Fruit fly (Drosophila melanogaster): ENCODE measurements around the gene GstD3.

Gene GstD3

DNA sequence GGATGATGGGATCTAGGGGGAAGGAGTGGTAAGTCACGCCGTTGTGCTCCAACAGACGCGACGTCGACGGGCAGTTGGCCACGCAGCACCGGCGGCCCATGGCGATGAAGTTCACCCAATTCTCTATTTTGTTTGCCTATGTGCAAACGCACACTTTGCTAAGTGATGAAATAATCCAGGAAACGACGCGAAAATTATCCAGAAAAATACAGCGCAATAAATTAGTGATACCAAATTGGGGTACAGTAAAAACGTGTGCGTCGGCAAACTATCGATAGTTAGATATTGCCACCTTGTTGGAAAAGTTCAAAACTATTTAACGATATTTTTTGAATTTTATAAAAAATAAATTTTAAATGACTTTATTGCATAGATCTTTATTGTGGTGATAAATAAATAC, 16.8 kb upstream of the GstD3 start, which contains the start of gene MBD-R2 (continued):
- 0 out of 3 replicates have a peak, but pooled peaks have one; percentile 33 for TF ChIP-seq ci (GFP tag; IDR thresholded peaks at IDR 0.05)
- TF ChIP-seq Tbp (GFP tag; optimal IDR thresholded peaks at IDR 0.05) = no peak
- TF ChIP-seq CG33213 (GFP tag; optimal IDR thresholded peaks at IDR 0.05) = no peak
- TF ChIP-seq Bteb2 (GFP tag; optimal IDR thresholded peaks at IDR 0.05) = no peak
- no peak for TF ChIP-seq CG13123 (GFP tag; optimal IDR thresholded peaks at IDR 0.05)
- no peak for TF ChIP-seq CG12769 (tag; optimal IDR thresholded peaks at IDR 0.05)
- TF ChIP-seq Lim3 (GFP tag; IDR thresholded peaks at IDR 0.05) = no peak
- no peak for TF ChIP-seq CG1792 (GFP tag; optimal IDR thresholded peaks at IDR 0.05)
- TF ChIP-seq Stat92E (GFP tag; optimal IDR thresholded peaks at IDR 0.05) = no peak
- TF ChIP-seq bab2 (GFP tag; optimal IDR thresholded peaks at IDR 0.05) = no peak
- TF ChIP-seq Hr3 (GFP tag; optimal IDR thresholded peaks at IDR 0.05) = no peak
- no peak for TF ChIP-seq Abd-B (GFP tag; optimal IDR thresholded peaks at IDR 0.05)
- no peak for TF ChIP-seq CG9437 (GFP tag; optimal IDR thresholded peaks at IDR 0.05)
- no peak for TF ChIP-seq CG32767 (GFP tag; IDR thresholded peaks at IDR 0.05)
- no peak for TF ChIP-seq CG4854 (GFP tag; optimal IDR thresholded peaks at IDR 0.05)
- no peak for TF ChIP-seq en (GFP tag; optimal IDR thresholded peaks at IDR 0.05)
- TF ChIP-seq dysf (GFP tag; IDR thresholded peaks at IDR 0.05) = no peak
- no peak for TF ChIP-seq gt (GFP tag; IDR thresholded peaks at IDR 0.05)
- TF ChIP-seq CG16863 (GFP tag; optimal IDR thresholded peaks at IDR 0.05) = no peak
- TF ChIP-seq Ada2b (GFP tag; IDR thresholded peaks at IDR 0.05) = no peak
- no peak for TF ChIP-seq D19A (tag; optimal IDR thresholded peaks at IDR 0.05)
- TF ChIP-seq CG3065 (GFP tag; optimal IDR thresholded peaks at IDR 0.05) = no peak
- TF ChIP-seq D (optimal IDR thresholded peaks at IDR 0.05) = no peak
- no peak for TF ChIP-seq D (GFP tag; optimal IDR thresholded peaks at IDR 0.05)
- TF ChIP-seq CG2116 (GFP tag; optimal IDR thresholded peaks at IDR 0.05) = peak; percentile 60
- TF ChIP-seq Gug (GFP tag; IDR thresholded peaks at IDR 0.05) = no peak
- TF ChIP-seq zen2 (GFP tag; IDR thresholded peaks at IDR 0.05; ENCODE audit: partially characterized antibody) = no peak; the same call in 2 of the 3 replicates
- no peak for TF ChIP-seq Ets65A (GFP tag)
- 0 out of 3 replicates have a peak, but pooled peaks have one; percentile 38 for TF ChIP-seq CG34422 (GFP tag; IDR thresholded peaks at IDR 0.05)
- no peak; the same call in 2 of the 3 replicates for TF ChIP-seq hb (GFP tag; IDR thresholded peaks at IDR 0.05; ENCODE audit: partially characterized antibody)
- no peak for TF ChIP-seq CG2889 (GFP tag; IDR thresholded peaks at IDR 0.05)
- no peak for TF ChIP-seq zf30C (GFP tag; optimal IDR thresholded peaks at IDR 0.05)
- no peak for TF ChIP-seq peb (GFP tag; IDR thresholded peaks at IDR 0.05)
- no peak for TF ChIP-seq CG9817 (tag; optimal IDR thresholded peaks at IDR 0.05)
- TF ChIP-seq dm (GFP tag; optimal IDR thresholded peaks at IDR 0.05) = no peak
- no peak for TF ChIP-seq TFAM (GFP tag; optimal IDR thresholded peaks at IDR 0.05)
- peak; percentile 47 for TF ChIP-seq CG15514 (GFP tag; optimal IDR thresholded peaks at IDR 0.05)
- no peak for TF ChIP-seq CG3407 (GFP tag; optimal IDR thresholded peaks at IDR 0.05)
- no peak for TF ChIP-seq CG13894 (tag; optimal IDR thresholded peaks at IDR 0.05)
- TF ChIP-seq Ptx1 (GFP tag; IDR thresholded peaks at IDR 0.05) = no peak
- no peak for TF ChIP-seq CG12299 (tag; optimal IDR thresholded peaks at IDR 0.05)
- TF ChIP-seq Med (GFP tag) = peak; percentile 35
- TF ChIP-seq fd64A (GFP tag; optimal IDR thresholded peaks at IDR 0.05) = no peak
- no peak for TF ChIP-seq Hsf (GFP tag; optimal IDR thresholded peaks at IDR 0.05)
- TF ChIP-seq nerfin-2 (GFP tag; IDR thresholded peaks at IDR 0.05; ENCODE audit: partially characterized antibody) = no peak
- no peak for TF ChIP-seq CG1024 (GFP tag; IDR thresholded peaks at IDR 0.05)
- TF ChIP-seq ssp (GFP tag; IDR thresholded peaks at IDR 0.05) = no peak
- no peak for TF ChIP-seq Fer2 (tag; optimal IDR thresholded peaks at IDR 0.05)
- no peak for TF ChIP-seq CG6765 (GFP tag; optimal IDR thresholded peaks at IDR 0.05)
- TF ChIP-seq cwo (GFP tag; optimal IDR thresholded peaks at IDR 0.05) = no peak
- no peak for TF ChIP-seq cato (GFP tag; optimal IDR thresholded peaks at IDR 0.05; ENCODE audit: borderline replicate concordance)
- TF ChIP-seq ind (GFP tag; optimal IDR thresholded peaks at IDR 0.05) = no peak
